Fruit fly (Drosophila melanogaster): ENCODE measurements around the gene Sos.

Sos gene

DNA sequence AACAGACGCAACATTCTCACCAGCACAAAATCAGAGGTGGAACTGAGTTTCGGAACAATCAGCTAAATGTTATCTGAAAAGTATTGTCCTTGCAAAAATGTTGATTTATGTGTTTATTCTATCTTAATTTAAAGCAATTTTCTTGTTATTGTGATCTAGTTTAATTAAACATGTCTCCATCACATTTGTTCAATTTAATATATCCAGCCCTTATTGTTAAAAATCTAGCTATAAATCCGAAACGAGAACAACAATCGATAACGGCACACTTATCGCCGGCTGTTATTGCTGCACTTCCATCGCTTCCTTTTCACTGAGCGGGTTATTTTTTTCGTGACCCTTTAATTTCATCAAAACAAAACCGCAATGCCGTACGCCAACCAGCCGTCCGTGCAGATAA lies 19.4 kb downstream of the Sos start, which contains the start of the genes GatC, PolG2 and Polr2C (continued):
- TF ChIP-seq CG17802 (tag; optimal IDR thresholded peaks at IDR 0.05) (peak; percentile 37), mam (GFP tag; optimal IDR thresholded peaks at IDR 0.05) (peak; percentile 63), bcd (GFP tag; optimal IDR thresholded peaks at IDR 0.05) (no peak), CG13123 (GFP tag; optimal IDR thresholded peaks at IDR 0.05) (no peak), CG13624 (GFP tag; optimal IDR thresholded peaks at IDR 0.05) (peak; percentile 36), h (optimal IDR thresholded peaks at IDR 0.05) (no peak), sens-2 (GFP tag; IDR thresholded peaks at IDR 0.05) (no peak), dimm (GFP tag; IDR thresholded peaks at IDR 0.05) (no peak), CG8765 (GFP tag; IDR thresholded peaks at IDR 0.05) (no peak), eyg (GFP tag; optimal IDR thresholded peaks at IDR 0.05) (no peak), al (GFP tag; IDR thresholded peaks at IDR 0.05) (peak; percentile 33; the same call in 1 of the 2 replicates), tio (GFP tag; optimal IDR thresholded peaks at IDR 0.05) (no peak), gce (GFP tag; IDR thresholded peaks at IDR 0.05) (no peak), CG12219 (GFP tag; optimal IDR thresholded peaks at IDR 0.05) (no peak), MBD-R2 (GFP tag; IDR thresholded peaks at IDR 0.05) (peak; percentile 82), fd102C (GFP tag; optimal IDR thresholded peaks at IDR 0.05) (no peak), D19B (GFP tag; optimal IDR thresholded peaks at IDR 0.05) (no peak), ham (GFP tag; IDR thresholded peaks at IDR 0.05) (no peak), CG3163 (GFP tag; optimal IDR thresholded peaks at IDR 0.05) (no peak), CG31441 (GFP tag; IDR thresholded peaks at IDR 0.05) (no peak), HLHmδ (GFP tag; optimal IDR thresholded peaks at IDR 0.05) (no peak), CG11456 (GFP tag; IDR thresholded peaks at IDR 0.05) (0 out of 3 replicates have a peak, but pooled peaks have one; percentile 47), CG3281 (GFP tag; optimal IDR thresholded peaks at IDR 0.05) (no peak), so (GFP tag; IDR thresholded peaks at IDR 0.05) (no peak), Oaz (GFP tag; IDR thresholded peaks at IDR 0.05) (no peak), Ada2b (GFP tag; IDR thresholded peaks at IDR 0.05) (peak; percentile 48; the same call in 1 of the 2 replicates), cg (GFP tag; optimal IDR thresholded peaks at IDR 0.05) (no peak), CG15479 (GFP tag; optimal IDR thresholded peaks at IDR 0.05) (no peak), Six4 (GFP tag; optimal IDR thresholded peaks at IDR 0.05) (no peak), wor (GFP tag; IDR thresholded peaks at IDR 0.05) (no peak), Bteb2 (GFP tag; optimal IDR thresholded peaks at IDR 0.05) (peak; percentile 58), pzg (GFP tag; optimal IDR thresholded peaks at IDR 0.05) (peak; percentile 72), Drgx (GFP tag; IDR thresholded peaks at IDR 0.05) (no peak), ap (GFP tag; IDR thresholded peaks at IDR 0.05) (no peak), crp (GFP tag; optimal IDR thresholded peaks at IDR 0.05) (peak in 1 of 2 experiments; percentile 37), sna (GFP tag; IDR thresholded peaks at IDR 0.05; ENCODE audit: partially characterized antibody) (peak; percentile 81), CG12942 (GFP tag; optimal IDR thresholded peaks at IDR 0.05) (peak; percentile 11), CG8478 (optimal IDR thresholded peaks at IDR 0.05) (no peak), trh (GFP tag; optimal IDR thresholded peaks at IDR 0.05) (no peak), HLH54F (GFP tag; optimal IDR thresholded peaks at IDR 0.05) (peak; percentile 41), sug (tag; optimal IDR thresholded peaks at IDR 0.05) (peak; percentile 52), CG14860 (GFP tag; IDR thresholded peaks at IDR 0.05; ENCODE audit: partially characterized antibody) (peak; percentile 76), CG9876 (GFP tag; optimal IDR thresholded peaks at IDR 0.05) (no peak), CG9932 (GFP tag; IDR thresholded peaks at IDR 0.05) (peak; percentile 78), CG14441 (GFP tag; IDR thresholded peaks at IDR 0.05) (no peak), odd (GFP tag; optimal IDR thresholded peaks at IDR 0.05) (no peak), trem (tag; optimal IDR thresholded peaks at IDR 0.05) (peak; percentile 54), esg (GFP tag; conservative IDR thresholded peaks at IDR 0.05) (peak; percentile 37; the same call in 1 of the 2 replicates), CG12659 (GFP tag; optimal IDR thresholded peaks at IDR 0.05) (peak; percentile 75), ewg (GFP tag; optimal IDR thresholded peaks at IDR 0.05) (no peak), CG1603 (tag; optimal IDR thresholded peaks at IDR 0.05) (peak; percentile 65), dmrt11E (tag; optimal IDR thresholded peaks at IDR 0.05) (peak; percentile 22), Atf-2 (GFP tag; optimal IDR thresholded peaks at IDR 0.05) (peak; percentile 27)
